Fruit fly (Drosophila melanogaster) S2 (cell line): ENCODE measurements around the gene Obp73a.

ENCODE experiments used
- CG8478 ChIP-seq: fragments of >200 bp; optimal IDR thresholded peaks from 2 replicates; lab custom pipeline; 2018
- CTCF ChIP-seq, 2 experiments: fragments of >200 bp; optimal IDR thresholded peaks; 2 replicates each; lab custom pipeline; 2018

Gene Obp73a

dm6 chr3L:16955219-16956002 is 11.2 kb downstream of the Obp73a start:
- peak; percentile 93 to 94 for TF ChIP-seq CTCF (optimal IDR thresholded peaks at IDR 0.05; lab: Kevin White, UChicago)
- no peak for TF ChIP-seq CG8478 (lab: Kevin White, UChicago)

- TF ChIP-seq CG8478 (lab: Kevin White, UChicago) (no peak), CTCF (optimal IDR thresholded peaks at IDR 0.05; lab: Kevin White, UChicago) (no peak)
Measured at dm6 chr3L:16956003-16956767, 12.0 kb downstream of the Obp73a start.

dm6 chr3L:16956768-16957533 is 12.8 kb downstream of the Obp73a start:
- TF ChIP-seq CG8478 (lab: Kevin White, UChicago) = no peak
- no peak for TF ChIP-seq CTCF (optimal IDR thresholded peaks at IDR 0.05; lab: Kevin White, UChicago)

- no peak for TF ChIP-seq CG8478 (lab: Kevin White, UChicago)
- no peak for TF ChIP-seq CTCF (optimal IDR thresholded peaks at IDR 0.05; lab: Kevin White, UChicago)
Measured at dm6 chr3L:16957534-16958396, 13.6 kb downstream of the Obp73a start, which contains the start of gene Cpr73D. Gene Cpr73D, minus strand, starts transcription at chr3L:16957689.

dm6 chr3L:16958397-16959080 is 14.4 kb downstream of the Obp73a start:
- no peak for TF ChIP-seq CG8478 (lab: Kevin White, UChicago)
- TF ChIP-seq CTCF (optimal IDR thresholded peaks at IDR 0.05; lab: Kevin White, UChicago) = no peak

- TF ChIP-seq CTCF (optimal IDR thresholded peaks at IDR 0.05; lab: Kevin White, UChicago) (no peak), CG8478 (lab: Kevin White, UChicago) (no peak)
Measured at dm6 chr3L:16969652-16970109, 25.5 kb downstream of the Obp73a start, which contains the start of gene Exn. Gene Exn, plus strand, starts transcription at chr3L:16970013.

- TF ChIP-seq CTCF (optimal IDR thresholded peaks at IDR 0.05; lab: Kevin White, UChicago) (no peak), CG8478 (lab: Kevin White, UChicago) (no peak)
Measured at dm6 chr3L:16971611-16972359, 27.6 kb downstream of the Obp73a start.

- TF ChIP-seq CTCF (optimal IDR thresholded peaks at IDR 0.05; lab: Kevin White, UChicago) = no peak
- TF ChIP-seq CG8478 (lab: Kevin White, UChicago) = no peak
Measured at dm6 chr3L:16974645-16975151, 30.5 kb downstream of the Obp73a start.

- TF ChIP-seq CG8478 (lab: Kevin White, UChicago) = no peak
Measured at dm6 chr3L:16975638-16976528, 31.7 kb downstream of the Obp73a start.

DNA sequence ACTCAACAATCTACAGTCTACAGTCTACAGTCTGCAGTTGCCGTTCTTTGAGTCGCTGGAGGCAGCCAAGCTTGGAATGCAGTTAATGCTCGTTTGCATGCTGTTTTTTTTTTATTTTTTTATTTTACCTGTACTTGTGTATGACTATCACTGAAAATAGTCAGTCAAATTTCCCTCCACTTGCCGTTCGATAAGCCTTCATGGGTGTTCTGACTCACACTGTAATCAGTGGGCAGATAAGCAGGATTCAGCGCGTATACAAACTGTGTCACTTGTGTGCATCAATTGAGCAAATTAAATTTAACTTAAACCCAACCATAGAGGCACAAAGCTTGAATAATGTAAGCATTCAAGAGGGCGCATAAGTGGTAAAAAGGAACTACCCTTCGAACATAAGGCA is 33.1 kb downstream of the Obp73a start:
- no peak for TF ChIP-seq CTCF (optimal IDR thresholded peaks at IDR 0.05; lab: Kevin White, UChicago)
- no peak for TF ChIP-seq CG8478 (lab: Kevin White, UChicago)

- TF ChIP-seq CTCF (optimal IDR thresholded peaks at IDR 0.05; lab: Kevin White, UChicago) (no peak), CG8478 (lab: Kevin White, UChicago) (no peak)
Measured at dm6 chr3L:16978406-16978805, 34.2 kb downstream of the Obp73a start.
